Fruit fly (Drosophila melanogaster) ovary, adult (tissue): ENCODE measurements around the gene mRpL47.

ENCODE experiments used
- CG17801 ChIP-seq: fragments of 200-800 bp; optimal IDR thresholded peaks from 2 replicates; lab custom pipeline; 2019; ENCODE audit warnings: missing biosample characterization, mild to moderate bottlenecking, missing genetic modification characterization, moderate library complexity; ENCODE audit not compliant: partially characterized antibody

mRpL47 gene

DNA sequence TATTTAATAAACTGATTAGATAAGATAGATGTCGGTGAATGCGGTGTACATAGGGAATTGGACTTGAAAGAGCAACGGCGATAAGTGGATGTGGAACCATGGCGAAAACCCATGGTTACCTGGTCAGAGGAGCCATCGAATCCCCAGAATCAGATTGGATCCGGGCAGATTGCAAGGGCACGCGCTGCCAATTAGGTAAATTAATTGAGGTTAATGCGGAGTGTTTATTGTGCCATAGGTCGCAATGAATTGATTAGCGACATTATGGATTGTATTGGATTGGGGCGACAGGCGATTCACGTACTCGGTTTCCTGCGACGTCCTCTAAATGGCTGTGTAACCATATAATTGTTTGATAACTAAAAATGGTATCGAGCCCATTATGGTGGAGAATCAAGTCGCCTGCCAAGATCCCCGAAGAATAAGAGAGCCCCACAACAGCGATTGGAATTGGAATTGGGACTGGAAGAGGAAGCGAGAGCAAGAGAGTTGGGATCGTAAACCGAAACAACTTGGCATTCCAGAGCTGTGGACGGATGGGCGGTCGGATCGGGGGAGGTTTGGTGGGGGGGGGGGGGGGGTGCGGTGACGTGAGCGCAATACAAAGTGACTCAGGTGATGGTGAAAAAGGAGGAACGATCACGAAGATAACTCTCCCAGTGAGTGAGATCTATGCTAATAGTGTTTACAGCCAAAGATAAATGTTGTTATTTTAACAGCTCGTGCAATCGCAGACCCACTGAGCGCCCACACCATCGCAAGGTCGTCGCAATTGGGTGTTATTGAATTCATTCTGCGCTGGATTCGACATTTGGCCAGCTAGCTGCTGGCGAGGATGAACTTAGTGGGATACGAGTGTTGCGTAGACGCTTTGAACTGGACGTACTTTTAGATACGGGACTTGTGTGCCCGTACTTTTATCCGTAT, 14.0 kb downstream of the mRpL47 start:
- TF ChIP-seq CG17801 (GFP tag; lab: Kevin White, UChicago) = no peak

DNA sequence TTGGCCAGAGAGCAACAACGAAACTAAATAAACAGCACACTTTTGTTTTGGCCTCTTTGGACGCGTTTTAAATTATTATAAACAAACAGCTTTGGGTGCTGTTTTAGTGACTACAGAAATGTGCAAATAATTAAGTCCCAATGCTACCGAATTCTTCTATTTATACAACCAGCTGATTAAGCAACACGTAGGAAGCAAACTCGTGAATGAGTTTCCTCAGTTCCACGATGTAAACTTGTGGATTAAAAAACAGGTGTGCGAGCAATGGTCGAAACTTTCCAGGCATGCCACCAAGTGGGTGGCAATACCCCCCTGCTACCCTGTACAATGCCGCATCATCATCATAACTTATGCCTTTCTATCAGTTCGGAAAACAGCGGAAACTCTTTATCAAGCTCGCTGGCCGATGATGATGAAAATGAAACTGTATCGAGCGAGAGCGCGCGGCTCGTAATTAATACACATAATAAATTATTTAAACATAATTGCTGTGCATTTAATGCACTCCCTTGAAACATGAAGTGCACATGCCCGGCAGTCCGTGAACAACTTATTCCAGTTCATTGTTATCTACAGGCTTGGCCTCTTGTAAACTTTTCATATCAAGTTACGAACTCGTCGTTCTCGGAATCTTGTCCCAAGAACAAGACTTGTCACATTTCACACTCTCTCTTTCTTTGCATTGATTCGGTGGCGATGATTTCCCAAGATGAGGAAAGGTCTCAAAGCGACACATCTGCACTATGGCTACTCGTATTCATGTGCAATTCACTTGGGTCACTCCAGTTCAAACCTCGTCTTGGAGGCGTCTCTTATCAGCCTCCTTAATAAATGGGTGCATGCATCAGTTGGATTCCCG, 15.3 kb downstream of the mRpL47 start:
- TF ChIP-seq CG17801 (GFP tag; lab: Kevin White, UChicago) = no peak

DNA sequence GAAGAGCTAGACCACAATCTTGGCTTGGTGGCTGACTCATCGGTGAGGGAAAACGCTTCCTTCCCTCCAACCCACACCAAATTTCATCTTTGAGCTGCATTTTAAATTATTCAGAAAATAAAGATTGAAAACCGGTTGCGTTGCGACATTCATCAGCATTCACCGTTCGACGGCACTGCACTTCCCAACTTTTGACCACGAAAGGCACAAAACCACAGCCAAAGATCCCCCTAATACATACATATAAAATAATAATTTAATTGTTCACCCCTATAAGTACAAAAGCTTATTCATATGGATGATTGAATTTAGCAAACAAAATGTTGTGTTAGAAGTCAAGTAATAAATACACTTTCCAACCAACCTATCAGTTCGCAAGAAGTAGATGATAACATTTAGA, 16.5 kb downstream of the mRpL47 start:
- no peak for TF ChIP-seq CG17801 (GFP tag; lab: Kevin White, UChicago)

DNA sequence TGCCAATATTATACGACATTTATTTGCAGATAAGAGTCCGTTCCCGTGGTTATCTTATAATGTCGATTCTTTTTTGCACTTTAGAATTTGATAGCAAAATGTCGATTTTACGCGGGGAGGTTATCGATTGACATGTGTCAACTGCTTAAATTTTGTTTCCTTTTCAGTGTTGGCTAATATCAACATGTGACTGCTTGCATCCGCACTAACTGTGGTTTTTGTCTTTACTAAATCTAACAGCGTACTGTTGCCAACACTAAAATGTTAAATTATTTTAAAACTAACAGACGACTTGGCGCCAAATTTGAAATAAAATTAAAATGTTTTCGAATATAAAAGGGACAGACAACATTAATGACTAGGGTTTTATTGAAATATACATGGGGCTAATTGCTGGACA, 19.0 kb downstream of the mRpL47 start:
- TF ChIP-seq CG17801 (GFP tag; lab: Kevin White, UChicago) = no peak

DNA sequence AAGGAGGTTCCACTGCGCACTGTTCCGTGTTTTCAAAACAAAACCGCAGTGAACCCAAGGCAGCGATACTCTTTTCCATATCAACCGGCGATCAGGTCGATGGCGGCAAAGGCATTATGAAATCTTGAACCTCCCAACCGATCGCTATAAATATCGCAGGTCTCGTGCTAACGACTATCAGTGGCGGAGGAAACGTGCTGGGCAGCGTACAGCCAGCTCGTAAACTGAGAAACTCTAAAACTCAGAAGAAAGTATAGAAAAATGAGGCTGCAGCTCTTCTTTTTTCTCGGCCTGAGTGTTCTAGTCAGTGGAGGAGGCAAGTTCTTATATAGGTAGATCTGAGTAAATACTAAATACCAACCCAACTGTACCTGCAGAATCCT, 21.1 kb downstream of the mRpL47 start, which contains the start of gene phu:
Gene phu, plus strand, starts transcription at position 175 of the 383 bp plus-strand sequence.
- TF ChIP-seq CG17801 (GFP tag; lab: Kevin White, UChicago) = no peak

DNA sequence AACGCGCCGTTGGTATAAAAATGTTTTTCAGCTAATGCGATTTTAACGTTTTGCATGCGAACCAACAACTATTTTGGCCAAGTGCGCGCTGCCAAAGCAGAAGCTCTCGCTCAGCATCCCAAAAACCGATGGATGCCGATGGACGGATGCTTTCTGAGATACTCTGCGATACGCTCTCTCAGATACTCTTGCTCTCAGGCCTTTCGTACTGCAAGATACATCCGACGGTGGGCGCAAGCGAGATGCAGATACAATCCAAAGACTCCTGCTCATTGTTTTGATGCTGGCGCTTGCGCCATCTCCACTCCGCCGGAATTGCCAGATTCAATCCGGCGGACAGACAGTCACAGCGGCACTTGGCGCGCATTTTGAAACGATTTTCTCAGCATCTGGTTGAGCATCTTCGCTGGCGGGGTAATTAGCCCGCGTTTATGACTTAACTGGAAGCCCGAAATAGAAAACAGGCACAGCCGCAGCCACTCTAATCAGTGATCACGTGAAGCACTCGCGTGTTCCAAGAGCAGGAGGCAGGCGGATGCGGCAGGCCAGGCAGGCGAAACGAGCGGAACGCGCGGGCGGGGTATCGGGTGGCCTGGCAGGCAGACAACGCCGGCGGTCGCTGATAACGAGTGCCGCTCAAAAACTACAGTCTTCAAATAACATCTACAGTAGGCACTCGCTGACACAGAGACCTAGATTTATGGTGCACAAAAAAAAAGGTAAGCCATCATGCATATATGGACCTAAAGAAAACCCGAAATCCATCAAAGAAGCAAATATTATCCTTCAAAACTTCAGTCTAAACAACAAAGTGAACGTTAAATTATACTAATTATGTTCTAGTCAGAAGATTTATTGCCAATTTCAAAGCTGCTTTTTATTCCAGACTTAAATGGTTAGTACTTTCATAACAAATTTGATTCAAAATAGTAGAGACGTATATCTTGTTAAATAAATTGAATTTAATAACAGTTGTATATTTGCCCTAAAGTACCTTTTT, 21.8 kb downstream of the mRpL47 start, which contains the start of gene CG16779:
Gene CG16779, minus strand, starts transcription at position 51 of the 1,000 bp plus-strand sequence.
- no peak for TF ChIP-seq CG17801 (GFP tag; lab: Kevin White, UChicago)

DNA sequence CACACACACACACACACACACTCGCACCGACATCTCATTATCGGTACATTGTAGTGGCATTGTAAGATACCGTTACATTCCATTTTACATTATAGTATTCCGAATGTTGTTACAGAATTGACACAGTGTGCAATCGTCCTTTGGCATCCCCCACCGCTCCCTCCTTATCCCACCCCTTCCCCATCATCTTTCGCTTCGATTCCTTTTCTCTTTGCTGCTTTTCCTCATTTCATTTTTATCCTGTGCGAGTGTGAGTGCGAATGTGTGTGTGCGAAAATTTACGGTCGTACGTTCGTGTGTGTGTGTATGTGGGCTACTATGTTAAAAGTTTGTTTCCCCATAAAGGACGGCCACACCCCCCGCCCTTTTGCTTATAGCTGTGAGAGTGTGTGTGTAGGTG, 23.6 kb downstream of the mRpL47 start:
- TF ChIP-seq CG17801 (GFP tag; lab: Kevin White, UChicago) = no peak

DNA sequence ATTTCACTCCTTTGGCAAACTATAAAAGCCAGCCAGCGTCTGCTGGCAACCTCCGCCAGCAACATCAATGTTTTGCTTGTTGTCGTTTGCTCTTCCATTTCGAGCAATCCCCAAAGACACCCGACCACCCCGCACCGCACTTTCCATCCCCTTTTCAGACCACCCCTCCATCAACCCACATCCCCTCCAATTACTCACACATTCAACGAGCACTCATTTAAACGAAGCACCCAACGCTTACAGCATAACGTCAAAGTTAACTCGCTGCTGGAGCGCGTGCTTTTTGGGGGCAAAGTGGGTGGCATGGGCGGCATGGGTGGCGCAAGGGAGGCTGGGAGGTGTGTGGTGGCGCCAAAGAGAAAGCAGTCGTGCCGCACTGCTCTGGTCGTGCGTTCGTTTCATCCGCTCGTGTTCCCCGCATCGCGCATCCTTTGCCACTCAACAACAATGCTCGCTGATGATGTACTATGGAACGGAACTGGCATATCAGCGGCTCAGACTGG, 24.6 kb downstream of the mRpL47 start:
- TF ChIP-seq CG17801 (GFP tag; lab: Kevin White, UChicago) = no peak

DNA sequence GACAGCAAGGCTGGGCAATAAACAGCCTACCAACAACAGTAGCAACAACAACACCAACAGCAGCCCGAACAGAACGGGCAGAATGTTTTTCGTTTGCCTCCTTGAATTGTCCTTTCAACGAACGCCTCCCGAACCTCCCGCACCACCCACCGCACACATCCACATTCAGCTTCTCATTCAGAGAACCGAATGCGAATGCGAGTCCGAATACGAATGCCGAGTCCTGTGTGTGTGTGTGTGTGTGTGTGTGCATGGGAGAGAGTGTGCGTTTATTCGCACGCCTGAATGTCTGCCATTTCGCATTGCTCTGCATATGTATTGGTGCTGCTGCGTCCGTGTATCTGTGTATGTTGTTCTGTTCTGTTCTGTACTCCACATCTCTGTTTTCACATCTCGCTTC, 27.2 kb downstream of the mRpL47 start:
- TF ChIP-seq CG17801 (GFP tag; lab: Kevin White, UChicago) = no peak

DNA sequence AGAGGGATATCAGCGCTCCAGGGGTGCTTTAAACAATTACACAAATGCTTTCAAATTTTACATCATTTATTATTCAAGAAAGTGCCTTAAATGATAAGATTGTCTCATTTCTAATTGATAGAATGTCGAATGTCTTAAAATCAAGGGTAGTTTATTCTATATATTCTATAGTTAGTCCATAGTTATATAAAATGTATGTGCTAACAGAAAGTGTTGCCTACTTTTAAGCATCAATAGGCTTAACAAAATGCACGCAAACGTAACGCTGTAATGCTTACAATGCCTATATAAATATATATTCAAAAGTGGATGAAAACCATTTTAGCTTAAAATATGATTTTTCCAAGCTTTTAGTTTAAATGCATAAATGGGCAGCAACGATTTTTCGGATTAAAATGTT, 27.7 kb downstream of the mRpL47 start:
- TF ChIP-seq CG17801 (GFP tag; lab: Kevin White, UChicago) = no peak

DNA sequence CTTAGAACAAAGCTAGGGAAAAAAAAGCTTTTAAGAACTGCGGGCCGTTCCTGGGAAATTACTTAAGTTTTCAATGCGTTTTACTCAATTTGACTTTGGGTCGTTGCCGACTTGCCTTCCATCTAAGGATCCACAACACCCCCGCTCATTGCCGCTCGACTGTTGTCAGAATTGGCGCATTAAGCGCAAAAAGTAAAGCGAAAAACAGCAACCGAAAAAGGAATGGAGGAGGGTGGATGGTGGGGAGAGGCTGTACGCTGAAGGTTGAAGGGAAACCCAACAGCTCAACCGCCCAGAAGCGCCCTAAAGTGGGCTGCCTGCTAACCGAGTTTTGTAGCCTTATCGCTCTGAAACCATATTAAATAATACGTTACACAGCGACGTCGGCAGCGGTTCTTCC, 28.1 kb downstream of the mRpL47 start:
- no peak for TF ChIP-seq CG17801 (GFP tag; lab: Kevin White, UChicago)

DNA sequence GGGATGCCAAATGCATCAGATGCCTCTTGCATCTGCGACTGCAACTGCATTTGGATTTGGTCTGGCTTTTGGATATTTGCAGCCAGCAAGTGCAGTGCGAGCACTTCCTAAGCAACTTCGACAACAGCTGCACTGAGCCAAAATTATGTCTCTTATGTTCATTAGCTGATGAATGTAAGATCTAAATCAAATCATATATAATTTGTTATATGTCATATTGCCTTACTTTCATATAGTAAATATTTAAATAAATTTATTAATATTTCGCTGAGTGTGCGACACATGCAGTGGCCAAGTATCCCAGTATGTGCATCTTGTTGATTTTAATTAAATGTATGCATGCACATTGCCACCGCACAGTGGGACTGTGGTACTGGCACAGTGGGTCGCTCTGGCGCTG, 35.3 kb downstream of the mRpL47 start:
- no peak for TF ChIP-seq CG17801 (GFP tag; lab: Kevin White, UChicago)

DNA sequence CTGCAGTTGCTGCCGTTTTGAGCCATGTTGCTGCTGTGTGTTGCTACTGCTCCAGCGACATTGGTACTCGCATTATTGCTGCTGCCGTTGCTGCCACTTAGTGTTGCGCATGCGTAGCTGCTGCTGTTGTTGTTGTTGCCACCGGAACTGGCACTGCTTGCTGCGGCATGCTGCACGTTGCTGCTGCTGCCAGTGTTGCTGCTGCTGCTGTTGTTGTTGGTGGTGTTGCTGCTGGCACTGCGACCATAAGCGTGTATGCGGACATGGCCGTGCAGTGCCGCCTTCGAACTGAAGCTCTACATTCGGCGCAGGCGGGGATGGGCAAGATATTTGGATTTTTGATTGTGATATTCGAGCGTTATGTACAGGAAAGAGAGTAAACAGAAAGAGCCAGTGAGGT, 47.6 kb downstream of the mRpL47 start:
- TF ChIP-seq CG17801 (GFP tag; lab: Kevin White, UChicago) = no peak
